Worm (Caenorhabditis elegans) whole organism, L4 larva: ENCODE results near the gene cutl-11.

ENCODE experiments used
- F26F4.8 ChIP-seq: fragments of 200-800 bp; sonication (Bioruptor generic); conservative IDR thresholded peaks from 2 replicates; pipeline ENCODE4 v1.3.6; 2022; ENCODE audit warnings: missing genetic modification characterization, missing compliant biosample characterization
- F44E2.7 ChIP-seq: fragments of 200-800 bp; sonication (Bioruptor generic); IDR thresholded peaks from 2 replicates; pipeline ENCODE4 v2.1.2; 2022; ENCODE audit warnings: missing genetic modification characterization, missing compliant biosample characterization
- F49E8.2 ChIP-seq: sonication (generic microtip); optimal IDR thresholded peaks from 2 replicates; lab custom pipeline; 2016; ENCODE audit warnings: missing compliant biosample characterization, mild to moderate bottlenecking, missing genetic modification characterization, borderline replicate concordance
- R02D3.7 ChIP-seq: fragments of 150-350 bp; sonication (generic microtip); optimal IDR thresholded peaks from 3 replicates; lab custom pipeline; 2014; ENCODE audit warnings: missing biosample characterization, missing genetic modification characterization
- T20F7.1 ChIP-seq: fragments of 200-800 bp; sonication (Bioruptor generic); optimal IDR thresholded peaks from 2 replicates; lab custom pipeline; 2018; ENCODE audit warnings: mild to moderate bottlenecking, missing genetic modification characterization, missing compliant biosample characterization
- T26A8.4 ChIP-seq: fragments of 200-800 bp; sonication (Bioruptor generic); IDR thresholded peaks from 2 replicates; pipeline ENCODE4 v1.3.6; 2022; ENCODE audit warnings: missing genetic modification characterization, missing compliant biosample characterization
- ZK546.5 ChIP-seq, 2 experiments: sonication (generic microtip); optimal IDR thresholded peaks; 2 replicates each; lab custom pipeline; 2017; ENCODE audit warnings: missing biosample characterization in 2 of 2, missing genetic modification characterization in 2 of 2
- aha-1 ChIP-seq: fragments of 150-350 bp; peaks from one replicate; lab custom pipeline; 2014; ENCODE audit warnings: missing biosample characterization, missing genetic modification characterization
- aly-2 ChIP-seq: sonication (generic microtip); optimal IDR thresholded peaks from 2 replicates; lab custom pipeline; 2018; ENCODE audit warnings: missing biosample characterization, missing genetic modification characterization
- ama-1 ChIP-seq: fragments of 150-350 bp; optimal IDR thresholded peaks from 2 replicates; lab custom pipeline; 2014; ENCODE audit warnings: inconsistent platforms, mixed read lengths
- ceh-20 ChIP-seq: fragments of 200-800 bp; sonication (Bioruptor generic); IDR thresholded peaks from 2 replicates; pipeline ENCODE4 v1.3.6; 2022; ENCODE audit warnings: missing genetic modification reagents, missing genetic modification characterization, missing compliant biosample characterization
- ceh-28 ChIP-seq: fragments of 150-350 bp; optimal IDR thresholded peaks from 2 replicates; lab custom pipeline; 2014; ENCODE audit warnings: missing biosample characterization, missing genetic modification reagents, missing genetic modification characterization
- ceh-32 ChIP-seq: sonication (generic microtip); optimal IDR thresholded peaks from 2 replicates; lab custom pipeline; 2016; ENCODE audit warnings: mild to moderate bottlenecking, missing genetic modification characterization, missing compliant biosample characterization; ENCODE audit not compliant: poor library complexity
- ceh-62 ChIP-seq: sonication (generic microtip); optimal IDR thresholded peaks from 2 replicates; lab custom pipeline; 2017; ENCODE audit warnings: missing biosample characterization, missing genetic modification characterization
- ceh-82 ChIP-seq: sonication (generic microtip); optimal IDR thresholded peaks from 2 replicates; lab custom pipeline; 2017; ENCODE audit warnings: missing biosample characterization, missing genetic modification characterization
- cey-2 ChIP-seq: sonication (generic microtip); optimal IDR thresholded peaks from 3 replicates; lab custom pipeline; 2017; ENCODE audit warnings: missing genetic modification characterization, mild to moderate bottlenecking, missing compliant biosample characterization, antibody characterized with exemption, borderline replicate concordance; ENCODE audit not compliant: insufficient read depth
- ctbp-1 ChIP-seq: fragments of 200-800 bp; sonication (Bioruptor generic); IDR thresholded peaks from 2 replicates; pipeline ENCODE4 v1.3.6; 2022; ENCODE audit warnings: missing genetic modification reagents, missing genetic modification characterization, missing compliant biosample characterization
- dmd-9 ChIP-seq: fragments of 200-800 bp; sonication (Bioruptor generic); IDR thresholded peaks from 2 replicates; pipeline ENCODE4 v1.3.6; 2022; ENCODE audit warnings: missing genetic modification reagents, missing genetic modification characterization, missing compliant biosample characterization
- dve-1 ChIP-seq: sonication (generic microtip); optimal IDR thresholded peaks from 2 replicates; lab custom pipeline; 2017; ENCODE audit warnings: antibody characterized with exemption, mild to moderate bottlenecking, missing genetic modification characterization, missing compliant biosample characterization; ENCODE audit not compliant: insufficient read depth
- egl-43 ChIP-seq: fragments of 200-800 bp; sonication (Bioruptor generic); IDR thresholded peaks from 2 replicates; pipeline ENCODE4 v1.3.6; 2022; ENCODE audit warnings: missing genetic modification reagents, missing genetic modification characterization, missing compliant biosample characterization
- gei-8 ChIP-seq: fragments of 200-800 bp; sonication (Bioruptor generic); optimal IDR thresholded peaks from 2 replicates; lab custom pipeline; 2018; ENCODE audit warnings: mild to moderate bottlenecking, missing genetic modification characterization, missing compliant biosample characterization
- hif-1 ChIP-seq, 2 experiments: sonication (generic microtip); optimal IDR thresholded peaks; 2 replicates each; lab custom pipeline; 2016 to 2017; ENCODE audit warnings: missing compliant biosample characterization in 2 of 2, missing genetic modification characterization in 2 of 2, missing genetic modification reagents in 2 of 2, missing genotype in 2 of 2, mild to moderate bottlenecking in 1 of 2
- hmg-1.1 ChIP-seq: fragments of 200-800 bp; sonication (Bioruptor generic); IDR thresholded peaks from 2 replicates; pipeline ENCODE4 v1.3.6; 2022; ENCODE audit warnings: missing genetic modification reagents, missing genetic modification characterization, missing compliant biosample characterization
- lin-15B ChIP-seq: fragments of 150-350 bp; sonication (generic microtip); optimal IDR thresholded peaks from 3 replicates; lab custom pipeline; 2014; ENCODE audit warnings: missing biosample characterization, missing genetic modification characterization
- lin-29 ChIP-seq: fragments of 200-800 bp; sonication (Bioruptor generic); IDR thresholded peaks from 2 replicates; pipeline ENCODE4 v1.3.6; 2022; ENCODE audit warnings: missing genetic modification reagents, missing genetic modification characterization, missing compliant biosample characterization
- lin-38 ChIP-seq: fragments of 200-800 bp; sonication (Bioruptor generic); IDR thresholded peaks from 2 replicates; pipeline ENCODE4 v1.3.6; 2022; ENCODE audit warnings: missing genetic modification reagents, missing genetic modification characterization, missing compliant biosample characterization
- mdl-1 ChIP-seq, 2 experiments: fragments of 150-350 bp in 1 of 2; sonication (generic microtip) in 1 of 2; optimal IDR thresholded peaks; 2 replicates each; lab custom pipeline; 2014 to 2017; ENCODE audit warnings: missing biosample characterization in 2 of 2, missing genetic modification characterization in 2 of 2
- mep-1 ChIP-seq: fragments of 150-350 bp; sonication (generic microtip); optimal IDR thresholded peaks from 3 replicates; lab custom pipeline; 2014; ENCODE audit warnings: missing biosample characterization, missing genetic modification characterization
- mes-2 ChIP-seq: sonication (generic microtip); optimal IDR thresholded peaks from 2 replicates; lab custom pipeline; 2016; ENCODE audit warnings: missing genotype, mild to moderate bottlenecking, missing genetic modification characterization, missing compliant biosample characterization; ENCODE audit not compliant: poor library complexity, severe bottlenecking
- nhr-11 ChIP-seq: fragments of 150-350 bp; optimal IDR thresholded peaks from 2 replicates; lab custom pipeline; 2014; ENCODE audit warnings: missing biosample characterization, missing genetic modification characterization
- nhr-28 ChIP-seq: fragments of 150-350 bp; optimal IDR thresholded peaks from 2 replicates; lab custom pipeline; 2014; ENCODE audit warnings: missing biosample characterization, missing genetic modification characterization
- nhr-41 ChIP-seq: fragments of 200-800 bp; sonication (Bioruptor generic); IDR thresholded peaks from 2 replicates; pipeline ENCODE4 v1.3.6; 2022; ENCODE audit warnings: missing genetic modification reagents, missing genetic modification characterization, missing compliant biosample characterization
- nhr-42 ChIP-seq: fragments of 200-800 bp; sonication (Bioruptor generic); IDR thresholded peaks from 2 replicates; pipeline ENCODE4 v1.3.6; 2022; ENCODE audit warnings: missing genetic modification characterization, missing compliant biosample characterization
- nhr-6 ChIP-seq: fragments of 150-350 bp; optimal IDR thresholded peaks from 2 replicates; lab custom pipeline; 2014; ENCODE audit warnings: missing biosample characterization, missing genetic modification characterization
- pha-4 ChIP-seq, 2 experiments: fragments of 150-350 bp in 1 of 2; fragments of 200-800 bp in 1 of 2; sonication (Bioruptor generic) in 1 of 2; IDR thresholded peaks in 1 of 2; optimal IDR thresholded peaks in 1 of 2; 2 replicates each; pipeline versions ENCODE4 v1.3.6 to Lab custom; 2014 to 2022; ENCODE audit warnings: missing genetic modification characterization in 2 of 2, missing genetic modification reagents in 2 of 2, missing biosample characterization in 1 of 2, missing compliant biosample characterization in 1 of 2
- php-3 ChIP-seq: fragments of 200-800 bp; sonication (Bioruptor generic); IDR thresholded peaks from 2 replicates; pipeline ENCODE4 v1.3.6; 2022; ENCODE audit warnings: missing genetic modification reagents, missing genetic modification characterization, missing compliant biosample characterization
- rbr-2 ChIP-seq: sonication (generic microtip); optimal IDR thresholded peaks from 2 replicates; lab custom pipeline; 2016; ENCODE audit warnings: missing genotype, missing genetic modification characterization, missing compliant biosample characterization
- sdz-12 ChIP-seq: fragments of 200-800 bp; sonication (Bioruptor generic); optimal IDR thresholded peaks from 2 replicates; lab custom pipeline; 2018; ENCODE audit warnings: mild to moderate bottlenecking, missing genetic modification characterization, missing compliant biosample characterization
- tag-97 ChIP-seq: fragments of 200-800 bp; sonication (Bioruptor generic); IDR thresholded peaks from 2 replicates; pipeline ENCODE4 v1.3.6; 2022; ENCODE audit warnings: missing genetic modification characterization, missing compliant biosample characterization
- tra-1 ChIP-seq: fragments of 200-800 bp; sonication (Bioruptor generic); IDR thresholded peaks from 2 replicates; pipeline ENCODE4 v1.3.6; 2022; ENCODE audit warnings: missing genetic modification reagents, missing genetic modification characterization, missing compliant biosample characterization
- unc-62 ChIP-seq, 3 experiments: fragments of 150-350 bp in 1 of 3; sonication (generic microtip); optimal IDR thresholded peaks in 2 of 3; peaks in 1 of 3; 1 replicate in 1 of 3; 2 replicates in 2 of 3; lab custom pipeline; 2014 to 2017; ENCODE audit warnings: missing biosample characterization in 3 of 3, missing genetic modification characterization in 3 of 3, missing genetic modification reagents in 3 of 3, missing genotype in 1 of 3
- zip-2 ChIP-seq: fragments of 150-350 bp; optimal IDR thresholded peaks from 2 replicates; lab custom pipeline; 2014; ENCODE audit warnings: missing biosample characterization, missing genetic modification characterization
- ztf-7 ChIP-seq: fragments of 150-350 bp; optimal IDR thresholded peaks from 2 replicates; lab custom pipeline; 2014; ENCODE audit warnings: missing biosample characterization, missing genetic modification characterization

cutl-11 gene

DNA sequence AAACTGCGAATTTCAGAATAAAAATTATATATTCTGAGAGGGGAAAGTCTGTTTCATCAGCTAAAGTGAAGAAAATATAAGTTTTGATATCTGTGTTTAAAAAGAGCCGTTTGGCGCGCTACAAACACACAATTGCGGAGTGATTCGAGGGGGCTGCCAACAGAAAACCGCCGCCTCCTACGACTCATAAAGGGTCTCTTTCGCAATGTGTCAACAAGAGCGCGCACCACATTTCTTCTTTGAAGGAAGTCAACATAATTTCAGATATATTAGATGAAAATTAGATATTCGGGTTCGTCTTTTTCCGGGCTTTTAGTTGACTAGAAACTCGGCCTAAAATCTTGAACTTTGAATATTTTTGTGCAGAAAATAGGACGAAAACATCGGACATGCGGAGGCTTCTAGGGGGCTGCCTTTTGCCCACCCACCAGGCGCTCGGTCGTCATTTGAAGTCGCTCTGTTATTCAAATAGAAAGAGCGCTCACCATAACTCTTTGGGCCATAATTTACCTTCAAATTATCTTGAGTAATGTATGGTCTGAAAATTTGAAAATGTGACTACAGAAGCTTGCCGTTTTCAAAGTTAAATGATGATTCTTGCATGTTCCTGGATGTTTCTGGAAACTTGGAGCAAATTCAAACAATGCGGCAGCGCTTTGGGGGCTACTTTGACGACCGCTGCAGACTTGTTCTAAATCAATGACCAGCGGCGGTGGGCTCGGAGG lies 44.7 kb downstream of the cutl-11 start (continued):
- TF ChIP-seq unc-62 (GFP tag; optimal IDR thresholded peaks at IDR 0.05 in 1 of 2; lab: Kevin White, UChicago), result peak; percentile 76 to 97
- TF ChIP-seq unc-62 (tag; optimal IDR thresholded peaks at IDR 0.05; lab: Kevin White, UChicago), result no peak
- TF ChIP-seq ceh-32 (tag; lab: Kevin White, UChicago), result peak; percentile 66
- peak; percentile 96 for TF ChIP-seq tra-1 (GFP tag; lab: Robert Waterston, UW)
- peak; percentile 56; the same call in 1 of the 2 replicates for TF ChIP-seq dmd-9 (GFP tag; lab: Robert Waterston, UW)
- TF ChIP-seq aly-2 (tag; lab: Kevin White, UChicago), result no peak
- peak; percentile 94 for TF ChIP-seq gei-8 (GFP tag; lab: Kevin White, UChicago)
- TF ChIP-seq hmg-1.1 (GFP tag; lab: Robert Waterston, UW), result peak; percentile 91
- TF ChIP-seq ZK546.5 (tag; optimal IDR thresholded peaks at IDR 0.05; lab: Kevin White, UChicago), result peak; percentile 8 to 79
- no peak for TF ChIP-seq F26F4.8 (GFP tag; lab: Robert Waterston, UW)
- no peak; the same call in none of the 2 replicates for TF ChIP-seq egl-43 (GFP tag; lab: Robert Waterston, UW)
- TF ChIP-seq F49E8.2, result no peak
- TF ChIP-seq R02D3.7 (tag; lab: Kevin White, UChicago), result peak; percentile 32
- peak; percentile 95 for TF ChIP-seq sdz-12 (GFP tag; lab: Kevin White, UChicago)
- TF ChIP-seq nhr-11, result peak; percentile 65
- peak; percentile 61 for TF ChIP-seq lin-15B (tag; lab: Kevin White, UChicago)
- TF ChIP-seq T20F7.1 (GFP tag; lab: Kevin White, UChicago), result peak; percentile 90
- peak; percentile 93 for TF ChIP-seq T26A8.4 (GFP tag; lab: Robert Waterston, UW)
- TF ChIP-seq pha-4 (GFP tag; IDR thresholded peaks at IDR 0.05; lab: Robert Waterston, UW), result peak; percentile 91
- TF ChIP-seq pha-4 (tag; optimal IDR thresholded peaks at IDR 0.05; lab: Kevin White, UChicago), result no peak
- TF ChIP-seq ctbp-1 (GFP tag; lab: Robert Waterston, UW), result peak; percentile 90
- TF ChIP-seq hif-1 (tag; optimal IDR thresholded peaks at IDR 0.05; lab: Kevin White, UChicago), result peak; percentile 84 to 94
- TF ChIP-seq lin-29 (GFP tag; lab: Robert Waterston, UW), result peak; percentile 92
- TF ChIP-seq F44E2.7, result no peak
- TF ChIP-seq rbr-2 (tag; lab: Kevin White, UChicago), result peak; percentile 97
- TF ChIP-seq mep-1 (tag; lab: Kevin White, UChicago), result peak; percentile 97
- TF ChIP-seq nhr-42 (GFP tag; lab: Robert Waterston, UW), result peak; percentile 91
- TF ChIP-seq, all 104 proteins: peak for 77

DNA sequence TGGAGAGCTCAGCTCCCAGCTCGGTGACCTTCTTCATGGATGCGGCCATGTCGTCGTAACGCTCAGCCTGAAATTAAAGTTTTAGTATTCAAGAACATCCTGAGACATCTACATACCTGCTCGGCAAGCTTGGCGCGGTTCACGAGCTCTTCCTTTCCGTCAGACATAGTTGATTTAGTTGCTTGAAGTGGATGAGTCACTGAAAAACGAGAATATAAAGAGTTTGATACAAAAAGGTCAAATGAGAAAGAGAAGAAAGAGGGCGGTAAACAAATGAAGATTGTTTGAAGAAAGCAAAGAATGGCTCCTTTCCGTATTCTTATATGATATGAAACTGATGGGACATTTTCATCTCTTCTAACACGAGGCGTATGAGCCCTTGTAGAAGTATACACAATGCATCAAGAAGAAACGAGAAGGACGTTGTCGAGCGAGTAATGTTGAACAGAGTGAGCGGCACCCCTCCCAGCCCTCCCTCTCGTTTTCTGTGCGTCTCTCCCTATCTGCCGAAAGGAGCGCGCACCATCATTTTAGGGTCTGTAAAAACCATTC lies 45.4 kb downstream of the cutl-11 start, which contains the start of gene ftt-2:
Gene ftt-2 (minus strand): TSS at position 206 of the 552 bp plus-strand sequence.
- TF ChIP-seq aha-1 (tag; lab: Kevin White, UChicago) (peak; percentile 94), lin-38 (GFP tag; lab: Robert Waterston, UW) (no peak), ceh-28 (tag; lab: Kevin White, UChicago) (no peak), zip-2 (tag; lab: Kevin White, UChicago) (no peak), ceh-82 (tag; lab: Kevin White, UChicago) (no peak), ceh-62 (tag; lab: Kevin White, UChicago) (no peak), ctbp-1 (GFP tag; lab: Robert Waterston, UW) (no peak), ama-1 (peak; percentile 81), ceh-20 (no peak), mdl-1 (tag; optimal IDR thresholded peaks at IDR 0.05; lab: Kevin White, UChicago) (no peak), php-3 (no peak), tag-97 (no peak), cey-2 (tag; lab: Kevin White, UChicago) (no peak), R02D3.7 (tag; lab: Kevin White, UChicago) (no peak), dve-1 (no peak), nhr-41 (GFP tag; lab: Robert Waterston, UW) (no peak), ztf-7 (tag; lab: Kevin White, UChicago) (peak; percentile 2), mes-2 (tag; lab: Kevin White, UChicago) (no peak), nhr-6 (tag; lab: Kevin White, UChicago) (peak; percentile 27), nhr-28 (no peak)
